Fruit fly (Drosophila melanogaster): Measurements from ENCODE around the gene Hsc70-1.

Hsc70-1 gene

dm6 chr3L:14001658-14002523 is 28.0 kb downstream of the Hsc70-1 start, which contains the start of the genes Nprl3 and upSET (continued):
- TF ChIP-seq wor (GFP tag; IDR thresholded peaks at IDR 0.05) (no peak), jing (GFP tag; optimal IDR thresholded peaks at IDR 0.05) (no peak), chinmo (GFP tag; IDR thresholded peaks at IDR 0.05; ENCODE audit: partially characterized antibody) (peak; percentile 71; the same call in 1 of the 4 replicates), sens (GFP tag) (peak; percentile 72), CG18619 (GFP tag; optimal IDR thresholded peaks at IDR 0.05) (no peak), bcd (GFP tag; optimal IDR thresholded peaks at IDR 0.05) (no peak), toy (GFP tag; IDR thresholded peaks at IDR 0.05) (no peak), crp (GFP tag; optimal IDR thresholded peaks at IDR 0.05) (peak in 1 of 2 experiments; percentile 26), CG1529 (GFP tag; optimal IDR thresholded peaks at IDR 0.05) (no peak), odd (GFP tag; optimal IDR thresholded peaks at IDR 0.05) (no peak), CG17385 (GFP tag; optimal IDR thresholded peaks at IDR 0.05) (no peak), pho (GFP tag; optimal IDR thresholded peaks at IDR 0.05) (peak; percentile 16), nerfin-2 (GFP tag; IDR thresholded peaks at IDR 0.05; ENCODE audit: partially characterized antibody) (peak; percentile 60), sr (GFP tag; IDR thresholded peaks at IDR 0.05) (no peak), CG13775 (GFP tag; optimal IDR thresholded peaks at IDR 0.05) (peak; percentile 18), slou (GFP tag; optimal IDR thresholded peaks at IDR 0.05) (no peak), CG34224 (GFP tag; IDR thresholded peaks at IDR 0.05; ENCODE audit: partially characterized antibody) (peak; percentile 81), HmgZ (tag; optimal IDR thresholded peaks at IDR 0.05) (peak; percentile 20), CG10321 (GFP tag; IDR thresholded peaks at IDR 0.05) (peak; percentile 90), ERR (GFP tag; optimal IDR thresholded peaks at IDR 0.05) (no peak), CG31365 (tag; optimal IDR thresholded peaks at IDR 0.05) (no peak), bbx (GFP tag; IDR thresholded peaks at IDR 0.05; ENCODE audit: partially characterized antibody) (peak; percentile 90), CG13287 (GFP tag; IDR thresholded peaks at IDR 0.05; ENCODE audit: partially characterized antibody) (peak; percentile 88), aop (GFP tag; IDR thresholded peaks at IDR 0.05) (no peak), trh (GFP tag; optimal IDR thresholded peaks at IDR 0.05) (no peak), HLH3B (GFP tag; IDR thresholded peaks at IDR 0.05) (no peak), Hr3 (GFP tag; optimal IDR thresholded peaks at IDR 0.05) (no peak), CG8478 (optimal IDR thresholded peaks at IDR 0.05) (peak; percentile 70), scrt (GFP tag; optimal IDR thresholded peaks at IDR 0.05) (no peak), CG32767 (GFP tag; IDR thresholded peaks at IDR 0.05) (no peak), CG32532 (GFP tag; IDR thresholded peaks at IDR 0.05) (0 out of 2 replicates have a peak, but pooled peaks have one; percentile 41), her (GFP tag; optimal IDR thresholded peaks at IDR 0.05) (no peak), CG6791 (GFP tag; IDR thresholded peaks at IDR 0.05; ENCODE audit: partially characterized antibody) (peak; percentile 83), Dek (tag; optimal IDR thresholded peaks at IDR 0.05) (no peak), CG17359 (tag; optimal IDR thresholded peaks at IDR 0.05) (peak; percentile 51), Camta (GFP tag; optimal IDR thresholded peaks at IDR 0.05) (no peak), CG5245 (GFP tag; optimal IDR thresholded peaks at IDR 0.05) (no peak), CG12391 (tag; optimal IDR thresholded peaks at IDR 0.05) (peak; percentile 27), CG6854 (GFP tag; optimal IDR thresholded peaks at IDR 0.05) (no peak), luna (GFP tag; optimal IDR thresholded peaks at IDR 0.05) (no peak), pros (GFP tag; optimal IDR thresholded peaks at IDR 0.05) (no peak), CG11695 (GFP tag; IDR thresholded peaks at IDR 0.05) (no peak), lov (optimal IDR thresholded peaks at IDR 0.05) (no peak), lov (GFP tag; IDR thresholded peaks at IDR 0.05) (no peak), CG10274 (GFP tag; optimal IDR thresholded peaks at IDR 0.05) (no peak), az2 (GFP tag; optimal IDR thresholded peaks at IDR 0.05) (no peak), CG17612 (GFP tag; IDR thresholded peaks at IDR 0.05) (no peak), CG6689 (GFP tag; IDR thresholded peaks at IDR 0.05) (no peak), Hr51 (GFP tag; optimal IDR thresholded peaks at IDR 0.05) (peak in 1 of 2 experiments; percentile 25)

Measured in whole organism, embryonic.